Worm (Caenorhabditis elegans) whole organism, L4/young adult: ENCODE measurements around the gene C03C10.5.
A peak's percentile ranks its signal among the peaks of the same experiment; 100 is the strongest.

Source experiments
- W03F9.2 ChIP-seq: fragments of 150-350 bp; optimal IDR thresholded peaks from 2 replicates; lab custom pipeline; 2014; ENCODE audit warnings: missing biosample characterization, missing genetic modification characterization
- dao-5 ChIP-seq: sonication (generic microtip); optimal IDR thresholded peaks from 2 replicates; lab custom pipeline; 2016; ENCODE audit warnings: missing genotype, missing genetic modification characterization, moderate library complexity, missing compliant biosample characterization
- him-1 ChIP-seq: sonication (generic microtip); optimal IDR thresholded peaks from 2 replicates; lab custom pipeline; 2016; ENCODE audit warnings: missing genotype, missing genetic modification reagents, missing genetic modification characterization, missing compliant biosample characterization

Gene C03C10.5

DNA sequence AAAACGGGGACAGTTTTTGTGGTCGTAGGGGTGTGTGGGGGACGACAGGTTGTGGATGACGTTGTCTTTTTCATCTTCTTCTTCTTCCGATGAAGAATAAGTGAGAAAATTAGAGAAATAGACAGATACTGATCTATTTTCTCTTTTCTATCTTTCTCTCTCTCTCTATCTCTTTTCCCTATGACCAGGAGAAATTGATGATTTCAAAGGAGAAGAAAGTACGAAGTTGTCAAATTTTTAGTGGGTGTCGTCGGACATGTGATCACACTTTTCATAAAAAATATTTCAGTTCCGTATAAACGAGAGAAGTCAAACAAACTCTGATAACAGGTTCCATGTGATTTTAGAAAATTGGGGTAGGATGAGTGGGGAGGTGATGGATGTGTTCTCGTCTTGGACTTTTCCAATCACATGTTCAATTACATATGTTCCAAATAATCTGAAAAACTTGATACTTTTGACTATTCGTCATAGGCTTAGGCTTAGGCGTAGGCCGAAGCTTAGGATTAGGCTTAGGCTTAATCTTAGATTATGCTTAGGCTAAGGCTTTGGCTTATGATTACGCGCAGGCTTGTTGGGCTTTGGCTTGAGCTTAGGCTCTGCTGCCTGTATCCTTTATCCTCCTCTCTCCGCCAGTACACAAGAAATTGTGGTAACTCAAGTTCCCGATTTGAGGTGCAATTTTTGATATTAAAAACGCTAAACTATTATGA, 8.1 kb upstream of the C03C10.5 start:
- TF ChIP-seq W03F9.2 (no peak), him-1 (tag; lab: Kevin White, UChicago) (no peak), dao-5 (tag; lab: Kevin White, UChicago) (no peak)

DNA sequence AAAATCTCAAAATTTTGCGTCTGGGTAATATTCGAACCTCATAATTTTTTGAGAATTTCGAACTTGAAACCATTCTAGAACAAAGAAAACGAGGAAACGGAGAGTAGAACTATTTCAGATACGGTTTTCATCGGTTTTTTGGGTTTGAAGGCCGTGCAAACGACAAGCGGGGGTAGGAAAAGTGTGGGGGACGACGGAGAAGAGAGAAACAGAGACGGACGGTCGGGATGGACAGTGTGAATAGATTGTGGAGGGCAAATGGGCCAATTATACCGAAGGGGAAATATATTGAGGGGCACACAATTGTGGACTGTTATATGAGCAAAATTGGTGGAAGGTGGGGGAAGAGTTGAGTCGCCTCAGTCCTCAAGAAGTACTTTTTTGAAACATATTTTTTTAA, 6.8 kb upstream of the C03C10.5 start:
- TF ChIP-seq W03F9.2 (no peak), dao-5 (tag; lab: Kevin White, UChicago) (no peak), him-1 (tag; lab: Kevin White, UChicago) (no peak)

DNA sequence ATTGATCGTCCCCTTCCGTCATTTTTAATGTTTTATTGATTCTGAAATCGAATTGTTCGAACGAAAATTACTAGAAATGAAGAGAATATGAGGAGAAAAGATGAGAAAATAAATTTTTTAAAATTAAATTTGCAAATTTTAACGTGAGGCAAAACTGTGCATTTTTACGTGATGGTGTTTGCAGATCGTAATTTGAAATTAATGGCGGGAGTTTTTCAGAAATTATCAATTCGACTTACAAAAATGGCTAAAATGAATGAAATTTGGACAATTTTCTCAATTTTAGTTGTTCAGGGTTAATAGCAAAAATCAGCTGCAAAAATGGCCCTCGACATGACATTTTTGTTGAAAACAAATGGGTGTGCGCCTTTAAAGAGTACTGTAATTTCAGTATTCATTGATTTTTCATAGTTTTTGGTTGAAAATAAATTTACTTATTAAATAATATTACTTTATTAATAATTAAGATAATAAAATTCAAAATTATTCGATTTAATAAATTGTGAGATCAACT, 6.2 kb upstream of the C03C10.5 start, which contains the start of gene rei-1:
rei-1 (minus strand) TSS at position 84 of the 514 bp plus-strand sequence.
- TF ChIP-seq dao-5 (tag; lab: Kevin White, UChicago) = no peak
- no peak for TF ChIP-seq him-1 (tag; lab: Kevin White, UChicago)
- no peak for TF ChIP-seq W03F9.2

DNA sequence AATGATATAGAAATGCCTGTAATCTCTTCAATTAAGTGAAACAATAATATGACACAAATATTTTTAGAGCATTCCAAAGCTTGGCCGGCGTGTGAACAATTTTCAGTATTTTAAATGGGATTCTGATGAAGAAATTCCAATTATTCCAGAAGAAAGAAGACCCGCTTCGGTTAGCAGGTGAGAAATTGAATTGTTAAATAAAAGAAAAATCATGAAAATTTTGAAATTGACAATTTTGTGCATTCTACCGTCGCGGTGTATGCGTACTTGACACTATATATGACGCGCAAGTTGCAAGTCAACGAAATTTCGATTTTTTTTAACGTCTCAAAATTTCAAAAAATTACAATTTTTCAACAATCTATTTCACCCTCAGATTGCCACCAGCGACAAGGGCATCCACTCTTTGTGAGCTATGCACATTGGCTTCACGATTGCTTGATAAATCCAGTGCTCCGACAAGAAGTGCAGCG, 4.5 kb upstream of the C03C10.5 start:
- TF ChIP-seq dao-5 (tag; lab: Kevin White, UChicago) (no peak), W03F9.2 (no peak), him-1 (tag; lab: Kevin White, UChicago) (no peak)

DNA sequence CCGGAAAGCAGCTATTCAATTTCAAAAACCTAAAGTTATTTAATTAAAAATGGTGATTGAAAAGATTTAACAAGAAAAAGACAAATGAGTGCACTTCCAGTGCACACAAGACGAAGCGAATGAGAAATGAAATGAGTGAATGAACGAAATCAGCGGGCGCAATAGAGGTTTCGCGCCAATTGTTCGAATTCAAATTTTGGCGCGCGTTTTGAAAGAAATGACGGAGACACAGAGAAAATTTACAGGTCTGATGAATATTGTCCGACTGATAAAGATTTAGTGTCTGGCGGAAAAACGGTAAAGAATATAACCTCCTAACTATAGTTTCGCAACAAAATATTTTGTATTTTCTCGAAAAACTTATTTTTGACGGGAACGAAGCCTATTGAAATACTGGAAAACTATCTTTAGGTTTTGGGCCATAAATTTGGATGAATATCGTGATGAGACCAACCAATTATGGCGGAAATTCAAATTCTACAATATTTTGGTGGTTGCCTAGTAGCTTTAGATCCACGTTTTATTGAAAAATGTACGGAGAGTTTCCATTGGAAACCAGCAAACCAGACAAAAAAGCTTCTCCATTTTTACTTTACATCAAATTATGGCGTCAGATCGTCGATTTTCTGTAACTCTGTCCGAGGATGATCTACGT, 3.6 kb upstream of the C03C10.5 start, which contains the start of gene C03C10.7:
C03C10.7 (plus strand) TSS at position 605 of the 655 bp plus-strand sequence.
- TF ChIP-seq him-1 (tag; lab: Kevin White, UChicago) (no peak), W03F9.2 (no peak), dao-5 (tag; lab: Kevin White, UChicago) (no peak)

DNA sequence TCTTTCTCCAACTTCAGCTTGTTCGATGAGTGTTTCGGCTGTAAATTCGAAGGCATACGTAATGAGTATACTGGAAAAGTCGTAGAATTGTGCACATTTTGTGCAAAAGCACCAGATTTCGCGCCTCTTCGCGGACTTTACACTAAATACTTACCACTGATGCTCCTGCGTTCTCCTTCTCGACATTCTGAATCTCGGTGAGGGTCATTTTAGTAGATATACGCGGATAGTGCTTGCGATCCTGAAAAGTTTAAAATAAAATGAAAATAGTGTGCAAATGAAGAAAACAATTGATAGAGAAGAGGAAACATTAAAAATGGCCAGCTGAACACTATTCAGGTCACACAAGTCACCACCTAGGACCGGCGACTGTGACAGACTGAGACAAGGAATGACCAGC, 2.8 kb upstream of the C03C10.5 start, which contains the start of gene rnr-2:
rnr-2 (minus strand) TSS at position 241 of the 400 bp plus-strand sequence.
- no peak for TF ChIP-seq W03F9.2
- TF ChIP-seq dao-5 (tag; lab: Kevin White, UChicago) = no peak
- no peak for TF ChIP-seq him-1 (tag; lab: Kevin White, UChicago)

DNA sequence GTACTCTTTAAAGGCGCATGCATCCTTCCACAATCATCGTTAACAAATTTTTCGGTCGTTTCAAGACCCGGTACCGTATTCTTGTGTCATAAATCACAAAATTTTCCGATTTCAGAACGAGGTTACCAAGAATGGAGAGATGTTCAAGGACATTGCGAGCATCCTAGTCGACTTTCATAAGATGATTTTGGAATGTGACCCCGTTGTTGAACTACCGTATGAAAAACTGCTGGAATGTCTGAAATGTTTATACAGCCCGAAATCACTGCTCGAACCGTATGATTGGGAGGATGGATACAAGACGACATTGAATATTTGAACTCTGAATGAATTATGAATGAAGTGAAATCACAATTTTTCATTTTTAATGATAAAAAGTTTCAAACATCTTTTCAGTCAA, 1.0 kb upstream of the C03C10.5 start:
- no peak for TF ChIP-seq him-1 (tag; lab: Kevin White, UChicago)
- TF ChIP-seq W03F9.2 = no peak
- TF ChIP-seq dao-5 (tag; lab: Kevin White, UChicago) = no peak

DNA sequence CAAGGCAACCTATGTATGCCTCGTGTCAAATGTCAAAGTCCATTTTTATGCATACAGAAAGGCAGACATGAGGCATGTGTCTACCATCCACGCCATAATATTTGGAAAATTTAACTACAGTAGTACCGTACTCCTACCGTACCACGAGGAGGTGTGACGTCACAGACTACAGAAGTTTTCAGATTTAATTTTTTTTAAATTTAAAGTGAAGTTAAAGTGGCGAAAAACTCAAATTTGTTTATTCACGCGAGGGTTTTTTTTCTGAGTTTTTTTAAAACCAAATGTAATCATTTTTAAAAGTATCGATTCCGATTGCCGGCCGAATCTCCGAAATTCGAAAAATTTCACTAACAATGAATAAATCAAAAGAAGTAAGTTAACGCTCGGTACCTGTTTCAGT, 1.1 kb downstream of the C03C10.5 start, which contains the start of gene C03C10.2:
C03C10.2 (plus strand) TSS at position 301 of the 400 bp plus-strand sequence.
- TF ChIP-seq dao-5 (tag; lab: Kevin White, UChicago) (no peak), W03F9.2 (no peak), him-1 (tag; lab: Kevin White, UChicago) (no peak)

DNA sequence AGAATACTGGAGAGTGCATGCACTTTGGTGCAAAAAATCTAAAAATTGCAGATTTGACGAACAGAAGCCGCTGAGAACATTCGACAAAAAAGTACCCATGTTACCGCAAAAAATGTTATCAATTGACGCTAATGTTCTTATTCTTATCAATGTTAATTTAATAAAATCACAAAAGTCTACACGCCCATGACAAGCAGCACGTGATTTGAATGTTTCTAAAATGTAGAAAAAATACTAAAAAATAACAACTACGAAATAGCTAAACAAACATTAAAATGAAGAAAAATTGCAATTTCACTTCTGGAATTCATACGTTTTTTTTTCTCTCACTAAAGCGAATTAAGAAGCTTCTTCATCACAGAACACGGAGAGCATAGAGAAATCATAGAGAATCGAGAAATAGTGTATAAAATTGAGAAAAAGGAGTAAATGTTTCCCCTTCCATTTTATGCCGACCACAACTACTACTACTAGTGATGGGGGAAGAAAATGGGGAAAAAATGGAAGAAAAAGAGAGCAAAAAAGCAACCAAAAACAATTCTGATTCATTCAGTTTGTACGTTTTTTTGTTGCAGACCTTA, 3.5 kb downstream of the C03C10.5 start:
- TF ChIP-seq him-1 (tag; lab: Kevin White, UChicago) (no peak), dao-5 (tag; lab: Kevin White, UChicago) (no peak), W03F9.2 (no peak)

DNA sequence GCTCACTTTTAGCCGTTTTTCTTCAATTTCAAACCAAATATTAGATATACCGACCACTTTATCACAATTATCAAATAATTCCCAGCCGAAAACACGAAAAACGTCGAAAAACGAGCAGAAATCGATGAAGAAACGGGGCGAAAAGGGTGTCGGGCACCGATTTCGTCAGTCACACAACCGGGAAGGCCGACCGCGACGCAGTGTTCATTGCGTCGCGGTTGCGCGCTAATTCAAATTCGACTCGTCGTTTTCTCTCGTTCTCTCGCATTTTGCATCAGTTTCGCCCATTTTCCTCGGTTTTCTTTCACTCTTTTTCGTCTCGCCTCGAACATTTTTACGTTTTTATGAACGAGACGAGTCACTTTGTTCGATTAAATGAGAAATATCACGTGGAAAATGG, 4.4 kb downstream of the C03C10.5 start:
- peak; percentile 0 for TF ChIP-seq W03F9.2
- no peak for TF ChIP-seq dao-5 (tag; lab: Kevin White, UChicago)

DNA sequence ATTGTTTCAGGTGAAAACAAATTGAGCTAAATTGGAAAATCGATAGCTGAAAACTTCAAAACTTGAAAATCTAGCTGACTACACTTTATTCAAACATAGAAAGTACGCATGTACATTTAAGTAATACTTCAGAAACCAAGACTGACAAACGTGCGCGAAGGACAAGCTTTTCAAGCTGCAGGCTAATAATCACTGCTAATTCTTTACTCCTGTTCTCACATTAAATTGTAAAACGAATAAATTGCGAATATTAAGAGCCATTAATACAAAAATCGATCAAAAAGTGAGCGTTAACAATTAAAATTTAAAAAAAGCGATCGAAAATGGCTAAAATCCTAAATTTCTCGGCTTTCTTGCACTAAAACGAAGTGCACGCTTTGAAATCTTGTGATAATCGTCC, 4.9 kb downstream of the C03C10.5 start:
- TF ChIP-seq W03F9.2 (no peak), dao-5 (tag; lab: Kevin White, UChicago) (no peak)

DNA sequence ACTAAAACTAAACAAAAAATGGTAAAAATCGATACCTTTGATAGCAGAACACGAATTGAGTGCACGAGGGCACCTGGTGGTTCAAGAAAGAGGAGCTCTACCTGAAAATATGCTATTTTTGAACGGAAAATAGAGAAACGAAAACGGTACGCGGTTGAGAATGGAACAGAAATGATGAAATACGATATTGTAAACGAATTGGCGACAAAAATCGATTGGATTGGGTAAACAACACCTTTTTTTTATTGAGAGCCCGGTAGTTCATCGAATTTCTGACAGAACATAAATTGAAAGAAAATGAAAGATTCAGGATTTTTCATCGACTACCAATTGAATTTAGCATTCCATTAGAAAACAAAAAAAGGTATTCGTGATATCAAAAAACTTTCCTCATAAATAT, 5.4 kb downstream of the C03C10.5 start, which contains the start of gene kin-19:
kin-19 (minus strand) TSS at position 101 of the 400 bp plus-strand sequence.
- TF ChIP-seq W03F9.2 = no peak
- no peak for TF ChIP-seq dao-5 (tag; lab: Kevin White, UChicago)
- no peak for TF ChIP-seq him-1 (tag; lab: Kevin White, UChicago)

DNA sequence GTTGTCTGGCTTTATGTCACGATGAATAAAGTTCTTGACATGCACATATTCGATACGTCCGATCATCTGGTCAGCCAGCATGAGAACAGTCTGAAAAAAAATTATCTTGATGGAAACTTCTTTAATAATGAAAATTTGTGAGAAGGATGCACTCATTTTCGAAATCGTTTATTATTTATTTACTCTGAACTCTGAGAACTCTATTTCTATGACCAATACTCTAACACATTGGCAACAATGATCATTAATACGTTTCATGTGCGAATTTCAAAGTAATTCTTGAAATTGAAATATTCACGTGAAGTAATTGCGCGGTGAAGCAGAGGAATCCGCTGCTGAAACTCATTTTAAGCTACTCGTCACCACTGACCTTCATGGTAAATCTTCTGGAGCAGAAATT, 6.3 kb downstream of the C03C10.5 start:
- no peak for TF ChIP-seq W03F9.2
- no peak for TF ChIP-seq him-1 (tag; lab: Kevin White, UChicago)
- TF ChIP-seq dao-5 (tag; lab: Kevin White, UChicago) = no peak

DNA sequence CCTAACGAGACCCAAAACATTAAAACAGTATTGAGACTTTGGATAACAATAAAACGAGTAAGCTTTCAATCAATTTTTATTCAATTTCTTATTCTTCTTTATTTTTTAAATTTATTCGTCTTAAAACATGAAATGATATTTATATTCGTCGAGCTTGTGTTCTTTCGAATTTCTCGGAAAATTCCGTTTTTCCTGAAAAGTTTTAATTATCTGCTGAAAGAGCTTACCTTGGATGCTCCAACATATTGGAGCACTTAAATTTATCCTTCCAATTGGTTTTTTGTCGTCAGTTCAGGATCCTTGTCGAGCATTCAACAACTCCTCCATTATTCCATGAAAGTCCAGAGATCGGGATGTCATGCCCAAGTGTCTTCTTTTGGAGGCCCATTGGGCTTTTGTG, 8.5 kb downstream of the C03C10.5 start:
- no peak for TF ChIP-seq him-1 (tag; lab: Kevin White, UChicago)
- TF ChIP-seq dao-5 (tag; lab: Kevin White, UChicago) = no peak
- no peak for TF ChIP-seq W03F9.2
